Worm (Caenorhabditis elegans) whole organism, late embryonic: ENCODE results near the gene ugt-33.
"Not testable (repeated sequence)": the region's sequence is repeated elsewhere in the genome, so short reads cannot be mapped to it uniquely, and the experiment has no call there.

Source experiments
- C08G9.2 ChIP-seq: sonication (generic microtip); optimal IDR thresholded peaks from 2 replicates; lab custom pipeline; 2016; ENCODE audit warnings: mild to moderate bottlenecking, missing genetic modification characterization, moderate library complexity, missing compliant biosample characterization
- C38D4.7 ChIP-seq: fragments of 200-800 bp; sonication (Bioruptor generic); optimal IDR thresholded peaks from 2 replicates; lab custom pipeline; 2018; ENCODE audit warnings: mild to moderate bottlenecking, missing genetic modification characterization, moderate library complexity, missing compliant biosample characterization
- K02D7.2 ChIP-seq: sonication (generic microtip); optimal IDR thresholded peaks from 2 replicates; lab custom pipeline; 2017; ENCODE audit warnings: mild to moderate bottlenecking, missing genetic modification characterization, missing compliant biosample characterization
- K09A11.1 ChIP-seq: sonication (generic microtip); optimal IDR thresholded peaks from 2 replicates; lab custom pipeline; 2017; ENCODE audit warnings: antibody characterized with exemption, mild to moderate bottlenecking, missing genetic modification characterization, missing compliant biosample characterization; ENCODE audit not compliant: insufficient read depth
- Y22D7AL.16 ChIP-seq: sonication (generic microtip); optimal IDR thresholded peaks from 2 replicates; lab custom pipeline; 2016; ENCODE audit warnings: missing genetic modification characterization, missing compliant biosample characterization
- ama-1 ChIP-seq: fragments of 150-350 bp; optimal IDR thresholded peaks from 2 replicates; lab custom pipeline; 2014
- ceh-14 ChIP-seq: sonication (generic microtip); optimal IDR thresholded peaks from 2 replicates; lab custom pipeline; 2016; ENCODE audit warnings: missing genotype, missing genetic modification characterization, missing compliant biosample characterization
- ceh-19 ChIP-seq: fragments of 200-800 bp; sonication (Bioruptor generic); optimal IDR thresholded peaks from 2 replicates; lab custom pipeline; 2018; ENCODE audit warnings: mild to moderate bottlenecking, missing genetic modification characterization, missing compliant biosample characterization
- ceh-45 ChIP-seq: fragments of 200-800 bp; sonication (Bioruptor generic); IDR thresholded peaks from 2 replicates; pipeline ENCODE4 v1.3.6; 2022; ENCODE audit warnings: missing genetic modification reagents, missing genetic modification characterization, missing compliant biosample characterization
- ceh-48 ChIP-seq: sonication (generic microtip); optimal IDR thresholded peaks from 2 replicates; lab custom pipeline; 2016; ENCODE audit warnings: missing genetic modification characterization, inconsistent platforms, missing compliant biosample characterization
- ceh-6 ChIP-seq: fragments of 200-800 bp; sonication (Bioruptor generic); optimal IDR thresholded peaks from 2 replicates; lab custom pipeline; 2018; ENCODE audit warnings: mild to moderate bottlenecking, missing genetic modification characterization, missing compliant biosample characterization
- ceh-9 ChIP-seq: sonication (generic microtip); optimal IDR thresholded peaks from 2 replicates; lab custom pipeline; 2016; ENCODE audit warnings: mild to moderate bottlenecking, missing genetic modification characterization, inconsistent platforms, missing compliant biosample characterization
- elt-2 ChIP-seq: sonication (generic microtip); optimal IDR thresholded peaks from 2 replicates; lab custom pipeline; 2016; ENCODE audit warnings: missing genetic modification reagents, missing genetic modification characterization, missing compliant biosample characterization
- elt-4 ChIP-seq: sonication (generic microtip); optimal IDR thresholded peaks from 2 replicates; lab custom pipeline; 2016; ENCODE audit warnings: missing genetic modification characterization, missing compliant biosample characterization
- ets-4 ChIP-seq: sonication (generic microtip); optimal IDR thresholded peaks from 2 replicates; lab custom pipeline; 2016; ENCODE audit warnings: missing genetic modification characterization, missing compliant biosample characterization
- fax-1 ChIP-seq: sonication (generic microtip); optimal IDR thresholded peaks from 2 replicates; lab custom pipeline; 2016; ENCODE audit warnings: missing genotype, missing genetic modification characterization, missing compliant biosample characterization
- fkh-10 ChIP-seq: fragments of 150-350 bp; optimal IDR thresholded peaks from 2 replicates; lab custom pipeline; 2014; ENCODE audit warnings: missing biosample characterization, missing genetic modification reagents, missing genetic modification characterization
- gmeb-2 ChIP-seq: sonication (generic microtip); optimal IDR thresholded peaks from 2 replicates; lab custom pipeline; 2016; ENCODE audit warnings: missing genetic modification characterization, inconsistent platforms, missing compliant biosample characterization
- hlh-13 ChIP-seq: fragments of 200-800 bp; sonication (Bioruptor generic); optimal IDR thresholded peaks from 2 replicates; lab custom pipeline; 2018; ENCODE audit warnings: mild to moderate bottlenecking, missing genetic modification characterization, missing compliant biosample characterization
- hlh-6 ChIP-seq: sonication (generic microtip); optimal IDR thresholded peaks from 2 replicates; lab custom pipeline; 2016; ENCODE audit warnings: missing genotype, missing genetic modification characterization, missing compliant biosample characterization
- hlh-8 ChIP-seq: sonication (generic microtip); optimal IDR thresholded peaks from 2 replicates; lab custom pipeline; 2016; ENCODE audit warnings: missing genotype, missing genetic modification characterization, missing compliant biosample characterization
- lin-11 ChIP-seq: fragments of 200-800 bp; sonication (Bioruptor generic); optimal IDR thresholded peaks from 2 replicates; lab custom pipeline; 2018; ENCODE audit warnings: mild to moderate bottlenecking, missing genetic modification characterization, missing compliant biosample characterization
- madf-2 ChIP-seq: sonication (generic microtip); optimal IDR thresholded peaks from 2 replicates; lab custom pipeline; 2017; ENCODE audit warnings: missing genetic modification characterization, missing compliant biosample characterization
- mec-3 ChIP-seq: sonication (generic microtip); optimal IDR thresholded peaks from 2 replicates; lab custom pipeline; 2016; ENCODE audit warnings: borderline replicate concordance, missing genetic modification characterization, missing compliant biosample characterization
- nhr-232 ChIP-seq: sonication (generic microtip); optimal IDR thresholded peaks from 2 replicates; lab custom pipeline; 2016; ENCODE audit warnings: missing genetic modification characterization, missing compliant biosample characterization
- pag-3 ChIP-seq: sonication (generic microtip); optimal IDR thresholded peaks from 2 replicates; lab custom pipeline; 2016; ENCODE audit warnings: missing compliant biosample characterization, missing genetic modification characterization, borderline replicate concordance
- pqm-1 ChIP-seq: sonication (generic microtip); optimal IDR thresholded peaks from 2 replicates; lab custom pipeline; 2016; ENCODE audit warnings: missing genetic modification characterization, missing compliant biosample characterization
- pros-1 ChIP-seq: fragments of 150-350 bp; optimal IDR thresholded peaks from 2 replicates; lab custom pipeline; 2014; ENCODE audit warnings: missing biosample characterization, missing genetic modification reagents, missing genetic modification characterization
- sdc-2 ChIP-seq: sonication (generic microtip); optimal IDR thresholded peaks from 2 replicates; lab custom pipeline; 2016; ENCODE audit warnings: missing genotype, missing genetic modification characterization, missing compliant biosample characterization
- sox-2 ChIP-seq: fragments of 200-800 bp; sonication (Bioruptor generic); IDR thresholded peaks from 2 replicates; pipeline ENCODE4 v1.3.6; 2022; ENCODE audit warnings: missing genetic modification reagents, missing genetic modification characterization, missing compliant biosample characterization
- sox-4 ChIP-seq: sonication (generic microtip); optimal IDR thresholded peaks from 2 replicates; lab custom pipeline; 2017; ENCODE audit warnings: mild to moderate bottlenecking, missing genetic modification characterization, inconsistent platforms, missing compliant biosample characterization
- syd-9 ChIP-seq: sonication (generic microtip); optimal IDR thresholded peaks from 2 replicates; lab custom pipeline; 2016; ENCODE audit warnings: mild to moderate bottlenecking, missing genetic modification characterization, moderate library complexity, missing compliant biosample characterization
- unc-3 ChIP-seq, 2 experiments: fragments of 200-800 bp in 1 of 2; sonication (Bioruptor generic) in 1 of 2; sonication (generic microtip) in 1 of 2; conservative IDR thresholded peaks in 1 of 2; optimal IDR thresholded peaks in 1 of 2; 2 replicates each; pipeline versions ENCODE4 v1.3.6 to Lab custom; 2016 to 2022; ENCODE audit warnings: missing compliant biosample characterization in 2 of 2, missing genetic modification characterization in 2 of 2, missing genetic modification reagents in 1 of 2
- unc-42 ChIP-seq: sonication (generic microtip); optimal IDR thresholded peaks from 2 replicates; lab custom pipeline; 2016; ENCODE audit warnings: missing genotype, missing genetic modification characterization, missing compliant biosample characterization
- unc-86 ChIP-seq: sonication (generic microtip); optimal IDR thresholded peaks from 2 replicates; lab custom pipeline; 2016; ENCODE audit warnings: missing genetic modification characterization, missing compliant biosample characterization

ugt-33 gene

ce11 chrV:10493150-10493549 is at the start of gene ugt-33:
Gene ugt-33, plus strand, starts transcription at chrV:10493409.
- TF ChIP-seq pqm-1: no peak
- no peak for TF ChIP-seq C08G9.2 (tag; lab: Kevin White, UChicago)
- no peak for TF ChIP-seq mec-3 (tag; lab: Kevin White, UChicago)
- no peak for TF ChIP-seq fkh-10 (GFP tag; lab: Kevin White, UChicago)
- TF ChIP-seq pros-1: no peak
- TF ChIP-seq fax-1: no peak

- TF ChIP-seq ceh-45 (GFP tag; lab: Robert Waterston, UW) (0 out of 2 replicates have a peak, but pooled peaks have one; percentile 20), unc-3 (GFP tag; conservative IDR thresholded peaks at IDR 0.05; lab: Robert Waterston, UW) (peak; percentile 56; the same call in 1 of the 2 replicates)
- not testable (repeated sequence) for TF ChIP-seq unc-3 (tag; optimal IDR thresholded peaks at IDR 0.05; lab: Kevin White, UChicago)
These were observed 43.9 kb upstream of the ugt-33 start for ce11 chrV:10449302-10449701.

- TF ChIP-seq ceh-45 (GFP tag; lab: Robert Waterston, UW) (peak; percentile 66; the same call in 1 of the 2 replicates), unc-3 (GFP tag; conservative IDR thresholded peaks at IDR 0.05; lab: Robert Waterston, UW) (peak; percentile 73; the same call in 1 of the 2 replicates)
- not testable (repeated sequence) for TF ChIP-seq unc-3 (tag; optimal IDR thresholded peaks at IDR 0.05; lab: Kevin White, UChicago)
These were observed 42.9 kb upstream of the ugt-33 start for ce11 chrV:10450355-10450754.

- no peak for TF ChIP-seq pag-3 (tag; lab: Kevin White, UChicago)
- TF ChIP-seq elt-2 (tag; lab: Kevin White, UChicago): no peak
- no peak for TF ChIP-seq hlh-6 (tag; lab: Kevin White, UChicago)
- no peak for TF ChIP-seq ama-1
- no peak for TF ChIP-seq sdc-2 (tag; lab: Kevin White, UChicago)
- TF ChIP-seq sox-4 (tag; lab: Kevin White, UChicago): no peak
- no peak for TF ChIP-seq madf-2 (tag; lab: Kevin White, UChicago)
- no peak for TF ChIP-seq Y22D7AL.16 (tag; lab: Kevin White, UChicago)
- TF ChIP-seq ceh-6 (GFP tag; lab: Kevin White, UChicago): no peak
- no peak for TF ChIP-seq K09A11.1 (tag; lab: Kevin White, UChicago)
- TF ChIP-seq ceh-14 (tag; lab: Kevin White, UChicago): no peak
- no peak for TF ChIP-seq hlh-13 (GFP tag; lab: Kevin White, UChicago)
- TF ChIP-seq lin-11 (tag; lab: Kevin White, UChicago): no peak
- TF ChIP-seq C38D4.7 (GFP tag; lab: Kevin White, UChicago): no peak
- TF ChIP-seq nhr-232 (tag; lab: Kevin White, UChicago): no peak
- TF ChIP-seq unc-86 (tag; lab: Kevin White, UChicago): no peak
- no peak for TF ChIP-seq ceh-19 (GFP tag; lab: Kevin White, UChicago)
These were observed 39.7 kb upstream of the ugt-33 start, which contains the start of gene Y32F6A.5 for ce11 chrV:10453466-10453865. Gene Y32F6A.5, minus strand, starts transcription at chrV:10453605.

- TF ChIP-seq gmeb-2 (tag; lab: Kevin White, UChicago): no peak
- TF ChIP-seq K09A11.1 (tag; lab: Kevin White, UChicago): no peak
- TF ChIP-seq ets-4: no peak
- no peak for TF ChIP-seq ceh-48 (tag; lab: Kevin White, UChicago)
- TF ChIP-seq syd-9 (tag; lab: Kevin White, UChicago): no peak
These were observed 36.0 kb upstream of the ugt-33 start, which contains the start of gene F22E12.1 for ce11 chrV:10457247-10457646. Gene F22E12.1, minus strand, starts transcription at chrV:10457347.

ce11 chrV:10460685-10461084 is 32.5 kb upstream of the ugt-33 start:
- TF ChIP-seq sox-2 (GFP tag; lab: Robert Waterston, UW) (no peak), unc-42 (no peak), ceh-19 (GFP tag; lab: Kevin White, UChicago) (no peak), K02D7.2 (tag; lab: Kevin White, UChicago) (no peak), unc-86 (tag; lab: Kevin White, UChicago) (no peak), elt-4 (tag; lab: Kevin White, UChicago) (no peak), hlh-8 (tag; lab: Kevin White, UChicago) (no peak), ama-1 (no peak), ceh-9 (tag; lab: Kevin White, UChicago) (no peak)
